Fruit fly (Drosophila melanogaster): ENCODE results near the gene Ir100a.
A peak's percentile ranks its signal among the peaks of the same experiment; 100 is the strongest.

Gene Ir100a

dm6 chr3R:31805228-31805738, 4.5 kb downstream of the Ir100a start, which contains the start of the genes CG42233 and CG1971 (continued):
- peak; percentile 41 for TF ChIP-seq nmo (GFP tag; optimal IDR thresholded peaks at IDR 0.05)
- peak; percentile 27 for TF ChIP-seq Oli (tag; optimal IDR thresholded peaks at IDR 0.05)
- TF ChIP-seq aop (GFP tag; IDR thresholded peaks at IDR 0.05), result no peak
- no peak for TF ChIP-seq ATbp (GFP tag; optimal IDR thresholded peaks at IDR 0.05)
- TF ChIP-seq Hsf (GFP tag; optimal IDR thresholded peaks at IDR 0.05), result peak; percentile 46
- peak; percentile 52 for TF ChIP-seq CG1603 (tag; optimal IDR thresholded peaks at IDR 0.05)
- TF ChIP-seq Tbp (GFP tag; optimal IDR thresholded peaks at IDR 0.05), result no peak
- TF ChIP-seq CG9727 (GFP tag; optimal IDR thresholded peaks at IDR 0.05), result peak; percentile 0
- TF ChIP-seq CG12155 (GFP tag; optimal IDR thresholded peaks at IDR 0.05), result peak; percentile 4
- TF ChIP-seq HmgZ (tag; optimal IDR thresholded peaks at IDR 0.05), result peak; percentile 3
- TF ChIP-seq Hr3 (GFP tag; optimal IDR thresholded peaks at IDR 0.05), result peak; percentile 5
- peak; percentile 92 for TF ChIP-seq sens (GFP tag)
- TF ChIP-seq CG3726 (GFP tag; IDR thresholded peaks at IDR 0.05), result no peak
- TF ChIP-seq CG1647 (GFP tag; optimal IDR thresholded peaks at IDR 0.05), result peak; percentile 12
- TF ChIP-seq CG7556 (GFP tag; optimal IDR thresholded peaks at IDR 0.05), result no peak
- TF ChIP-seq chn (GFP tag; optimal IDR thresholded peaks at IDR 0.05), result peak; percentile 32
- TF ChIP-seq sim (GFP tag; IDR thresholded peaks at IDR 0.05), result no peak
- TF ChIP-seq CG14710 (tag; optimal IDR thresholded peaks at IDR 0.05), result peak; percentile 49
- peak; percentile 40; the same call in 1 of the 3 replicates for TF ChIP-seq mld (GFP tag; IDR thresholded peaks at IDR 0.05; ENCODE audit: partially characterized antibody)
- TF ChIP-seq sna (GFP tag; IDR thresholded peaks at IDR 0.05; ENCODE audit: partially characterized antibody), result 0 out of 2 replicates have a peak, but pooled peaks have one; percentile 39
- peak; percentile 87 for TF ChIP-seq row (GFP tag; IDR thresholded peaks at IDR 0.05)
- no peak for TF ChIP-seq hth (optimal IDR thresholded peaks at IDR 0.05)
- TF ChIP-seq Rfx (GFP tag; IDR thresholded peaks at IDR 0.05), result 0 out of 2 replicates have a peak, but pooled peaks have one; percentile 26
- TF ChIP-seq stwl (tag; optimal IDR thresholded peaks at IDR 0.05), result peak; percentile 5
- TF ChIP-seq MBD-R2 (GFP tag; IDR thresholded peaks at IDR 0.05), result peak; percentile 48
- no peak for TF ChIP-seq Trl (optimal IDR thresholded peaks at IDR 0.05)
- TF ChIP-seq Trl (GFP tag; optimal IDR thresholded peaks at IDR 0.05), result peak; percentile 3
- TF ChIP-seq Pdp1 (GFP tag; optimal IDR thresholded peaks at IDR 0.05), result peak in 1 of 2 experiments; percentile 28
- TF ChIP-seq CrebB (tag; optimal IDR thresholded peaks at IDR 0.05), result no peak
- peak; percentile 37 for TF ChIP-seq CG15514 (GFP tag; optimal IDR thresholded peaks at IDR 0.05)
- peak; percentile 32 for TF ChIP-seq zfh2 (GFP tag; optimal IDR thresholded peaks at IDR 0.05)
- peak; percentile 40; the same call in 1 of the 2 replicates for TF ChIP-seq CG42726 (GFP tag; IDR thresholded peaks at IDR 0.05; ENCODE audit: partially characterized antibody)
- peak; percentile 42; the same call in 1 of the 2 replicates for TF ChIP-seq Xrp1 (GFP tag; IDR thresholded peaks at IDR 0.05)
- no peak for TF ChIP-seq jigr1 (GFP tag; IDR thresholded peaks at IDR 0.05)
- TF ChIP-seq sr (GFP tag; IDR thresholded peaks at IDR 0.05), result no peak
- TF ChIP-seq dmrt11E (tag; optimal IDR thresholded peaks at IDR 0.05), result peak; percentile 16
- TF ChIP-seq Gug (GFP tag; IDR thresholded peaks at IDR 0.05), result peak; percentile 68
- TF ChIP-seq CG13775 (GFP tag; optimal IDR thresholded peaks at IDR 0.05), result peak; percentile 26

- TF ChIP-seq twi (tag; optimal IDR thresholded peaks at IDR 0.05) (peak; percentile 9), Oli (tag; optimal IDR thresholded peaks at IDR 0.05) (no peak), CG11247 (GFP tag; IDR thresholded peaks at IDR 0.05) (no peak), otp (GFP tag; IDR thresholded peaks at IDR 0.05) (no peak), exex (tag; optimal IDR thresholded peaks at IDR 0.05) (peak; percentile 2), CG2199 (GFP tag; IDR thresholded peaks at IDR 0.05) (0 out of 3 replicates have a peak, but pooled peaks have one; percentile 9), abd-A (tag; optimal IDR thresholded peaks at IDR 0.05) (no peak), tio (GFP tag; optimal IDR thresholded peaks at IDR 0.05) (no peak)
These were observed 7.8 kb downstream of the Ir100a start for dm6 chr3R:31808571-31808970.

Data from whole organism, embryonic.